Fruit fly (Drosophila melanogaster) ovary, adult (tissue): Measurements from ENCODE around the gene CG31103.

ENCODE experiments used
- CG17801 ChIP-seq: fragments of 200-800 bp; optimal IDR thresholded peaks from 2 replicates; lab custom pipeline; 2019; ENCODE audit warnings: missing biosample characterization, mild to moderate bottlenecking, missing genetic modification characterization, moderate library complexity; ENCODE audit not compliant: partially characterized antibody

CG31103 gene

DNA sequence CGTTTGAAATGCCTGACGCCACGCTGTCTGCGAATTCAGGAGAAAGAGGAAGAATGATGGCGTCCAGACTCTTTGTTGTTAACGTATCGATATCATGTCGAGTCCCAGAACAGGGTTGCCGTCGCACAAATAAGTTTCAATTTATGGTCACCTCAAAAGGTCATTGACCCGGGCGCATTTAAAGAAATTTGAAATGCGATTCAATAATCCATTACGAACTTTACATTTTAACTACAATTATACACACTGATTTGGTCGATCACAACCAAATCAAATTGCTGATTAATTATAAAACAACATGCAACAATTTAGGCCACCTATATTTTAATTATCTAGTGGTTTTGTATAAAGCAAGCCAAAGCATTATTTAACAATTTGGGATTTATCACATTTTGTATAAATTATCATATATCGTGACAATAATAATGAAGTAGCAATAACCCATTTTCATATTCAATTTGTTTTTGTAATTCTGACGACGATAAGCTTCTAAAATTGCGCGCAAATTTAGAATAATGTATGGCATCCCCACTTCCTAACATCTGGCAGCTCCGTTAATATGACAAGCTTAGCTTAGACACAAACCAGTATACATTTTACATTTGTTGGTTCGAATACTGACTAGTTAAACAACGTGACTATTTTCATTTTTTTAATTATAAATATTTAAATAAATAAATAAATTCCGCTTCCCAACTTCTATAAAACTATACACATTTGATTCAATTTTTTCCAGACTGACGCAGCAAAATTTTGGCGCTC, 26.1 kb downstream of the CG31103 start, which contains the start of gene bam:
TSS of gene bam (minus strand) at position 58 of the 762 bp plus-strand sequence.
- no peak for TF ChIP-seq CG17801 (GFP tag; lab: Kevin White, UChicago)

DNA sequence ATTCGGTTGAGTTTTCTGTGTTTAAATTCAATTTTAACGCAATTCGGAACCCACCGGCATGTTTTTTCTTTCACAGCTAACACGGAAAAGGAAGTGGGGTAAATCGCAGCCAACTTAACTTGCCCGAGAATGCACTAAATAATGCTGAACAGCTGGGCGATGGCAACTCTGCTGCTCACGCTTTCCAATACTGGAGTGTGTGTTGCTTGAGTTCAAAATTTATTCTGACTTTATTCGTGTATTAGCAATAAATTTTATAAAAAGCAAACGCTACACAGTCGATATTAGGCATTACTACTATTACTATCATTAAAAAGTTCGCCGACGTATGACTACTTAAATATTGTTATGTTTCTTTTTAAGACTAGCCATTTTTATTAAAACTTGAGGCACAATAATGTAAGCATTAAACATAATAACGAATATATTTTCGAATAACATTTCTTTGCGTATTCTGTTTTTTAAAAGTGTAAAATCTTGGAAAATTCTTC, 28.3 kb downstream of the CG31103 start, which contains the start of the genes RpS27 and Nup37:
TSS of gene RpS27 (minus strand) at position 136 of the 491 bp plus-strand sequence.
TSS of gene Nup37 (plus strand) at position 280 of the 491 bp plus-strand sequence.
- TF ChIP-seq CG17801 (GFP tag; lab: Kevin White, UChicago) = peak; percentile 89

DNA sequence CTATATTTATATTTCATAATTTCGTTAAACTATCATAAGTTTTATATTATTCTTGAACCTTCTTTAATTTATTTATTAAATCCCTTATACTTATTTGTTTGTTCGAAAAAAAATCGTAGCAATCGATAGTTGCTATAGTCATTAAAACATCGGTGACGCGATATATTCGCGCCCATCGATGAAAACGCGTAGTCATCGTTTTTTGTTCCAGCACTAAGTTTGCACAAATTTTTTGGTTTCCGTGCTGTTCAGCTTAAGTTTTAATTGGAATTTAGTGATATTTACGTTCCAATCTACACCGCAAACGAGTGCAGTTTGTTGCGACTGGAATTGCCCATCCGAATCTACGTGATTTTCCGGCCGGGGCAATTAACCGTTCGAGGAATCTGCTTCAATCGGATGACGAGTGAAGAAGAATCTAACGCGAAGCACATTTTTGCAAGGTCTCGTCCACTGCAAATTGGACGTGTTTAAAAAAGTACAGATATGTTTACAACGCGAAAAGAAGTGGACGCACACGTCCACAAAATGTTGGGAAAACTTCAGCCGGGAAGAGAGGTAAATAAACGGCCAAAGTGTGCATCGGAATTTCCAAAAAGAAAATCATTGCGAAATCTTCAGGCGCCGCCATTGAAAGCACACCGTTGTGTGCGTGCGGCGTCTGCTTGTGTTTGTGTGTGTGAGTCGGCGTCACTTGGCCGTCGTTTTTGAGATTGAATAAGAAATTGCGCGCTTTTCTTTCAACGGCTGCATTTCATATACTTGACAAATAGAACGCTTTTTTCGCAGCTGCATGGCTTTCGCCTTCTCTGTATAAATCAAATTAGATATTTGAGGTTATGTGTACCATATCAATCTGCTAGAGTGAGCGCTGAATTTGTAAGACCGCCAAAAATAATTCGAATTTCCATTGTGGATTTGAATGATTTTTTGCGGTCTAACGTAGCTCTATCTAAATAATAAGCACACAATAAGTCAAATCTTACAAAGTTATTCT, 30.3 kb downstream of the CG31103 start, which contains the start of gene Nup358:
TSS of gene Nup358 (plus strand) at position 204 of the 997 bp plus-strand sequence.
- peak; percentile 66 for TF ChIP-seq CG17801 (GFP tag; lab: Kevin White, UChicago)

DNA sequence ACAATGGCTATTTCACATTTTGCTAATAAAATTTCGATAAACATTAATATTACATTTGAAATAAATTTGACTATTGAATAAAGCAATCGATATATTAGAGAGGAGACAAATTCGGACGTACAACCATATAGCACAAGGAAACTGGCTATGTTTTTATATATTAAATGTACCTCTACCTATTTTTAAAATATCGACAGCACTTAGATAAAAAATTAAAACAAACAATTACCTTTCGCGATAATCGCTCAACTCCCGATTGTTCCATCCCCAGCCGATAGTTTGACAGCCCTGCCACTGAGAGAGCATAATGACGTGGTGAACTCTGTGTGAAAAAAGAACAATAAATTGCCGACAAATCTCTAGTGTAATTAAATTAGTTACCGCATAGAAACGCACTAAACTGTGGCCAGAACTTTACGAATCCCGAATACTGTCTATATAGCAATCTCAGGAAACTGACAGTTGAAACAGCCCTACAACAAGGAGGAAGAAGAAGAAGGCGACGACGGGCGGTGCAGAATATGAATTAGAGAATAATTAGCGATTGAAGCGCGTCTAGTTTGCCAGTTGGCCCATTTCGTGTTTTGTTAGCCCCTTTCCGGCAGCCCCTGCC, 39.6 kb downstream of the CG31103 start, which contains the start of gene CG11857:
TSS of gene CG11857 (plus strand) at position 271 of the 613 bp plus-strand sequence.
- TF ChIP-seq CG17801 (GFP tag; lab: Kevin White, UChicago) = peak; percentile 97

DNA sequence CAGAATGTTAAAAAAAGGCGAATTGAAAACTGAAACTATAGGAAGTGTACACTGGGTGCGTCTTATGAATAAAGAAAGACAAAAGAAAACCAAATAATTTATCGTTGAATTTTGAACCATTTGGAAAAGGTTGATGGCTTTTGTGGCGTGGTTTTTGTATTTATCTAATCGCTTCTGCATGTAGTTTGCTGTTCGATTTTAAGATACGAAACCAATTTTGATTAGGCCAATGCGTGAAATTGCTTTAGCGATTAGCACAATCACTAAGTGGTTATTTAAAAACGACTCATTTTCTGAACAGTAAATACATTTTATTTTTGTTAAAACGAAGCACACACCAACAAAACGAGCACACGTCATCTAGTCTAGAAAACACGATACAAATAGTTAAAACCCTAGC, 41.6 kb downstream of the CG31103 start:
- TF ChIP-seq CG17801 (GFP tag; lab: Kevin White, UChicago) = no peak

DNA sequence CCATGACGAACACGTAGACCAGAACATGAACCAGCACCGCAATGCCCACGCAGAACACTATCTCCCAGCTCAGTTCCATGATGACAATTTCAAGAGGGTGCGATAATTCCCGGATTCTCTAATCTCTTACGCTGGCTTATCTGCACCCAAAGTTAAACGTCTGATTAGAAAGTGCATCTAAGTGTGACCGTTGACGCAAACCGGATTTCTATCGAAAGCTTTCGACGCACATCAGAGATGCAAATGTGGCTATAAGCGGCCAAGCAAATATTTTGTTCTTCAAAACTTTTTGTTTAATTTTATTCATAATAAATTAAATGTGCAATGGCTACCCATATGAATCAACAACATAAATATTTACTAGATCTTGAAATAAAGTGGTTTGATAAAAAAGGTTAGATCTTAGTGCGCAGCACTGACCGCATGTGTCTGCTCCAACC, 43.2 kb downstream of the CG31103 start, which contains the start of the genes Kdsr and CG11858:
TSS of gene Kdsr (minus strand) at position 177 of the 440 bp plus-strand sequence.
TSS of gene CG11858 (plus strand) at position 420 of the 440 bp plus-strand sequence.
- peak; percentile 83 for TF ChIP-seq CG17801 (GFP tag; lab: Kevin White, UChicago)

DNA sequence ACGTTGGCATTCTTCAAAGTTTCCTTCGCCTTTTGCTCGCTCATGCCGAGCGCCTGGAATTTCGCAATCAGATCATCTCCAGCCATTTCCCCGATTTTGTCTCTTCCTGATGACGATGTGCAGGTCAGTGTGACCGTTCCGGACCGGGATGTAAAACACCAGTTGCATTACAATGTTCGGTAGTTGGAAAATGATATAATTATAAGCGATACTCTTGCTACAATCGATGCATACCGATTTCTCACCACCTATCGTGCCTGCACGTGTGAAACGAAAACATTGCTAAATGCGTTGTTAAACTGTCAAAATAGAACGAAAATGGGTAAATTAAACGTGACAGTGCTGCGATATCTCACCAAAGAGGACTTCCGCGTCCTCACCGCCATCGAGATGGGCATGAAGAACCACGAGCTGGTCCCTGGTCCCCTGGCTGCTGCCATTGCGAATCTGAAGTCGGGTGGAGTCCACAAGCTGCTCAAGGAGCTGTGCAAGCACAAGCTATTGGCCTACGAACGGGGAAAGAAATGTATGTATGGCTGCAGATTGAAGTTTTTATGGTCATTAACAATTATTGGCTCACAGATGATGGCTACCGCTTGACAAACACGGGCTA, 46.6 kb downstream of the CG31103 start, which contains the start of the genes GlnRS and RIOK2:
TSS of gene GlnRS (minus strand) at position 133 of the 613 bp plus-strand sequence.
TSS of gene RIOK2 (plus strand) at position 256 of the 613 bp plus-strand sequence.
- peak; percentile 65 for TF ChIP-seq CG17801 (GFP tag; lab: Kevin White, UChicago)

DNA sequence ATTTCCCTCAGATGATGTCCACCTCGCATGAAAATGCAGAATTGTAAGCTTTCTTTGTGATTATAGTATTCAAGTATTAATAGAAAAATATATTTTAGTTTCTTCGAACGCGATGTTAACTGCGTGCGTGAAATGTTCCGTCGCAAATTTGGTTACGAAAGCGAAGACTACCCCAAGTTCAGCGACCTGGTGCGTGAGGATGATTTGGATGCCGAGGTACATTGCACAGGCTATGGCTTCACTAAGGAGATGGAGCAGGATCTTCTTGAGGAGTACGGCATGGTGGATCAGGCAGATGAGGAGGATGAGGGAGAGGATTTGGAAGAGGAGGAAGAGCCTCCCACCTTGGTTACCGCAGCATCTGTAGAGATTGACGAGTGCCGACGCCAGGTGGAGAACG, 47.6 kb downstream of the CG31103 start:
- no peak for TF ChIP-seq CG17801 (GFP tag; lab: Kevin White, UChicago)

DNA sequence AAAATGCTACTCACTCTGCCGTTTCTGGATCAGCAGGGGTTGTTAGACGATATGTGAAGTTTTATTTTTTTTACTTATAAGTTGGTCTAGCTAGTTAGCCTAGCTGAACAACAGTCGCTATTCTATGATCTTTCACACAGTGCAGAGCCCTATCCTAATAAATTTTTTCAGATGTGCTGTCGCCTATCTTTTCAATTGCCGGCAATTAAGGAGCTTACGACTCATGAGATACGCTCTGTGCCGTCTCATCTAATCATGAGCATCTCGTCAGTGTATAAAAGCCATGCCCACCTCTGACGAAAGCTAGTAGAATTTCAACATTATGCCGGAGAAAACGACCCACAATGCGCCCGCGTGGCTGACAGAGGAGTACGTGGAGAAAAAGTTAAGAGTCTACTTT, 50.8 kb downstream of the CG31103 start, which contains the start of the genes CG11889 and CG11891:
TSS of gene CG11889 (plus strand) at position 301 of the 400 bp plus-strand sequence.
TSS of gene CG11891 (plus strand) at position 301 of the 400 bp plus-strand sequence.
- no peak for TF ChIP-seq CG17801 (GFP tag; lab: Kevin White, UChicago)
